Worm (Caenorhabditis elegans) whole organism, early embryonic: ENCODE results near the gene tag-131.
A peak's percentile ranks its signal among the peaks of the same experiment; 100 is the strongest.

Experiments
- B0310.2 ChIP-seq: sonication (generic microtip); optimal IDR thresholded peaks from 2 replicates; lab custom pipeline; 2016; ENCODE audit warnings: mild to moderate bottlenecking, missing genetic modification characterization, missing compliant biosample characterization
- F13C5.2 ChIP-seq: sonication (generic microtip); optimal IDR thresholded peaks from 2 replicates; lab custom pipeline; 2017; ENCODE audit warnings: mild to moderate bottlenecking, missing genetic modification characterization, inconsistent platforms, missing compliant biosample characterization
- aly-1 ChIP-seq: sonication (generic microtip); optimal IDR thresholded peaks from 2 replicates; lab custom pipeline; 2016; ENCODE audit warnings: missing genetic modification characterization, missing compliant biosample characterization
- ama-1 ChIP-seq: fragments of 150-350 bp; optimal IDR thresholded peaks from 2 replicates; lab custom pipeline; 2014
- ceh-13 ChIP-seq: fragments of 200-800 bp; sonication (Bioruptor generic); optimal IDR thresholded peaks from 2 replicates; lab custom pipeline; 2018; ENCODE audit warnings: mild to moderate bottlenecking, missing genetic modification characterization, missing compliant biosample characterization
- ceh-36 ChIP-seq: sonication (generic microtip); optimal IDR thresholded peaks from 2 replicates; lab custom pipeline; 2016; ENCODE audit warnings: missing genetic modification characterization, inconsistent platforms, missing compliant biosample characterization
- ets-7 ChIP-seq: sonication (generic microtip); optimal IDR thresholded peaks from 2 replicates; lab custom pipeline; 2016; ENCODE audit warnings: missing genotype, missing genetic modification characterization, missing compliant biosample characterization
- flt-1 ChIP-seq: fragments of 200-800 bp; sonication (Bioruptor generic); IDR thresholded peaks from 2 replicates; pipeline ENCODE4 v1.3.6; 2022; ENCODE audit warnings: missing genetic modification characterization, missing compliant biosample characterization
- hmg-4 ChIP-seq: fragments of 200-800 bp; sonication (Bioruptor generic); optimal IDR thresholded peaks from 2 replicates; lab custom pipeline; 2018; ENCODE audit warnings: mild to moderate bottlenecking, missing genetic modification characterization, missing compliant biosample characterization
- pes-1 ChIP-seq: fragments of 200-800 bp; sonication (Bioruptor generic); IDR thresholded peaks from 2 replicates; pipeline ENCODE4 v1.3.6; 2022; ENCODE audit warnings: missing genetic modification reagents, missing genetic modification characterization, missing compliant biosample characterization

- no peak for TF ChIP-seq ets-7 (tag; lab: Kevin White, UChicago)
- TF ChIP-seq pes-1 (GFP tag; lab: Robert Waterston, UW), result 0 out of 2 replicates have a peak, but pooled peaks have one; percentile 28
- no peak for TF ChIP-seq ama-1 (lab: Kevin White, UChicago)
- TF ChIP-seq B0310.2, result no peak
- no peak for TF ChIP-seq flt-1 (GFP tag; lab: Robert Waterston, UW)
- TF ChIP-seq ceh-36 (tag; lab: Kevin White, UChicago), result no peak
- no peak for TF ChIP-seq hmg-4 (GFP tag; lab: Kevin White, UChicago)
- no peak for TF ChIP-seq F13C5.2
- TF ChIP-seq ceh-13 (GFP tag; lab: Kevin White, UChicago), result no peak
- no peak for TF ChIP-seq aly-1 (tag; lab: Kevin White, UChicago)
Measured at ce11 chrIII:4335614-4336013, 18.1 kb downstream of the tag-131 start.
